Worm (Caenorhabditis elegans): ENCODE measurements around the gene cogc-8.

cogc-8 gene

ce11 chrIV:274185-274584 is 33.9 kb downstream of the cogc-8 start, which contains the start of gene sma-10 (continued):
- TF ChIP-seq ZK546.5 (tag; optimal IDR thresholded peaks at IDR 0.05) (no peak), ztf-4 (tag; optimal IDR thresholded peaks at IDR 0.05) (no peak), lsy-12 (tag; optimal IDR thresholded peaks at IDR 0.05) (no peak), nhr-25 (tag; optimal IDR thresholded peaks at IDR 0.05) (no peak), unc-62 (GFP tag; optimal IDR thresholded peaks at IDR 0.05) (no peak), pha-4 (tag; optimal IDR thresholded peaks at IDR 0.05) (peak; percentile 82), eor-1 (tag; optimal IDR thresholded peaks at IDR 0.05) (no peak), nhr-11 (tag; optimal IDR thresholded peaks at IDR 0.05) (no peak), egl-5 (tag; optimal IDR thresholded peaks at IDR 0.05) (no peak), nhr-67 (tag; optimal IDR thresholded peaks at IDR 0.05) (no peak), ztf-11 (tag; optimal IDR thresholded peaks at IDR 0.05) (no peak)

- TF ChIP-seq egl-5 (tag; optimal IDR thresholded peaks at IDR 0.05) (no peak), eor-1 (tag; optimal IDR thresholded peaks at IDR 0.05) (no peak), pqm-1 (tag; optimal IDR thresholded peaks at IDR 0.05) (peak; percentile 68), pha-4 (tag; optimal IDR thresholded peaks at IDR 0.05) (peak; percentile 30), fkh-10 (GFP tag; optimal IDR thresholded peaks at IDR 0.05) (no peak), nhr-237 (tag; optimal IDR thresholded peaks at IDR 0.05) (no peak), jun-1 (tag; optimal IDR thresholded peaks at IDR 0.05) (no peak), elt-2 (tag; optimal IDR thresholded peaks at IDR 0.05) (peak; percentile 62), ZK546.5 (tag; optimal IDR thresholded peaks at IDR 0.05) (no peak)
Observed at ce11 chrIV:275146-275545, 34.9 kb downstream of the cogc-8 start.

ce11 chrIV:278284-278683 is 38.0 kb downstream of the cogc-8 start:
- no peak for TF ChIP-seq nhr-237 (tag; optimal IDR thresholded peaks at IDR 0.05)

- TF ChIP-seq egl-5 (tag; optimal IDR thresholded peaks at IDR 0.05) = no peak
- peak; percentile 35 for TF ChIP-seq pha-4 (tag; optimal IDR thresholded peaks at IDR 0.05)
Observed at ce11 chrIV:282008-282407, 41.8 kb downstream of the cogc-8 start.

ce11 chrIV:283347-283746 is 43.1 kb downstream of the cogc-8 start, which contains the start of gene best-19:
best-19 (plus strand) TSS chrIV:283647.
- TF ChIP-seq tbx-2 (tag; optimal IDR thresholded peaks at IDR 0.05) (no peak), fkh-10 (GFP tag; optimal IDR thresholded peaks at IDR 0.05) (peak; percentile 41)

- TF ChIP-seq nhr-25 (tag; optimal IDR thresholded peaks at IDR 0.05) = peak; percentile 1
- no peak for TF ChIP-seq nhr-237 (tag; optimal IDR thresholded peaks at IDR 0.05)
Observed at ce11 chrIV:288027-288426, 47.8 kb downstream of the cogc-8 start, which contains the start of gene T21D12.14. T21D12.14 (minus strand) TSS chrIV:288127.

ce11 chrIV:290387-290786 is 50.1 kb downstream of the cogc-8 start:
- TF ChIP-seq mdl-1 (tag; optimal IDR thresholded peaks at IDR 0.05) = no peak
- no peak for TF ChIP-seq nhr-12 (tag; optimal IDR thresholded peaks at IDR 0.05)
- no peak for TF ChIP-seq nfya-1 (tag; optimal IDR thresholded peaks at IDR 0.05; ENCODE audit: insufficient read depth)
- TF ChIP-seq nhr-23 (tag; optimal IDR thresholded peaks at IDR 0.05) = no peak
- TF ChIP-seq eor-1 (tag; optimal IDR thresholded peaks at IDR 0.05) = no peak
- no peak for TF ChIP-seq sea-2 (GFP tag; optimal IDR thresholded peaks at IDR 0.05)
- TF ChIP-seq skn-1 (tag; optimal IDR thresholded peaks at IDR 0.05) = no peak
- TF ChIP-seq lin-15B (tag; optimal IDR thresholded peaks at IDR 0.05) = no peak
- no peak for TF ChIP-seq elt-2 (tag; optimal IDR thresholded peaks at IDR 0.05)
- no peak for TF ChIP-seq ceh-82 (tag; optimal IDR thresholded peaks at IDR 0.05)
- no peak for TF ChIP-seq ceh-9 (tag; optimal IDR thresholded peaks at IDR 0.05)
- no peak for TF ChIP-seq ztf-4 (tag; optimal IDR thresholded peaks at IDR 0.05)

- TF ChIP-seq ztf-4 (tag; optimal IDR thresholded peaks at IDR 0.05) (no peak), nhr-11 (tag; optimal IDR thresholded peaks at IDR 0.05) (no peak), ceh-82 (tag; optimal IDR thresholded peaks at IDR 0.05) (no peak), egl-5 (tag; optimal IDR thresholded peaks at IDR 0.05) (no peak), fkh-2 (tag; optimal IDR thresholded peaks at IDR 0.05) (no peak), unc-62 (GFP tag; optimal IDR thresholded peaks at IDR 0.05) (no peak), fos-1 (tag; optimal IDR thresholded peaks at IDR 0.05) (no peak)
Observed at ce11 chrIV:291356-291755, 51.1 kb downstream of the cogc-8 start, which contains the start of gene T21D12.7. T21D12.7 (minus strand) TSS chrIV:291456.
